Worm (Caenorhabditis elegans): ENCODE results near the gene F34D10.3.

F34D10.3 gene

ce11 chrIII:3734007-3734406, at the start of gene F34D10.3:
F34D10.3 (plus strand) TSS chrIII:3734255.
- TF ChIP-seq sea-1 (GFP tag; conservative IDR thresholded peaks at IDR 0.05), result no peak

ce11 chrIII:3692516-3692915, 41.5 kb upstream of the F34D10.3 start:
- TF ChIP-seq sea-1 (GFP tag; conservative IDR thresholded peaks at IDR 0.05), result no peak
- TF ChIP-seq ceh-13 (GFP tag; optimal IDR thresholded peaks at IDR 0.05), result no peak
- no peak for TF ChIP-seq pes-1 (GFP tag; IDR thresholded peaks at IDR 0.05)
- no peak for TF ChIP-seq ets-7 (tag; optimal IDR thresholded peaks at IDR 0.05)
- TF ChIP-seq flt-1 (GFP tag; IDR thresholded peaks at IDR 0.05), result no peak

DNA sequence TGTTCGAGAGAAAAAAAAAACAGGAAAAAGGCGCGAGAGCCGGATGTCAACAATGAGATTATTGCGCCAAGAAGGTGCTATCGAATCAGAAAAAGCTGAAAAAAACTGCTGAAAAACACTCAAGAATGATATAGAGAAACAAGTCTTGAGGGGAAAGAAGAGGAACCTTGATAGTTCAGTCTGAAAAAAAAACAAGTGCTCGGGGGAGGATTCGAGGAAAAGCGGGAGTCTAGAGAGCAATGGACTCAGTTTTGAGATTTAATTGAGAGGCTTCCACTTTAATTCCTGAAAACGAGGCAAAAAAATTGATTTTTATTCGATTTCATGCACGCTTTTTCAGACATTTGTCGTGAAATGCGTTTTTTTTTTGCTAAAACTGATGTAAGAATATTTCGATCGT, 39.5 kb upstream of the F34D10.3 start, which contains the start of gene npr-15:
Gene npr-15 (minus strand): TSS at position 101 of the 400 bp plus-strand sequence.
- TF ChIP-seq ama-1 (optimal IDR thresholded peaks at IDR 0.05) (no peak), ets-7 (tag; optimal IDR thresholded peaks at IDR 0.05) (no peak), ceh-13 (GFP tag; optimal IDR thresholded peaks at IDR 0.05) (no peak), scrt-1 (GFP tag; IDR thresholded peaks at IDR 0.05) (no peak), aly-1 (tag; optimal IDR thresholded peaks at IDR 0.05) (no peak), F13C5.2 (tag; optimal IDR thresholded peaks at IDR 0.05) (no peak), ceh-36 (tag; optimal IDR thresholded peaks at IDR 0.05) (no peak), flt-1 (GFP tag; IDR thresholded peaks at IDR 0.05) (no peak), pes-1 (GFP tag; IDR thresholded peaks at IDR 0.05) (no peak), sea-1 (GFP tag; conservative IDR thresholded peaks at IDR 0.05) (no peak), hmbx-1 (tag; optimal IDR thresholded peaks at IDR 0.05) (no peak), tbx-11 (GFP tag; IDR thresholded peaks at IDR 0.05) (no peak), hmg-4 (GFP tag; optimal IDR thresholded peaks at IDR 0.05) (no peak), hnd-1 (tag; optimal IDR thresholded peaks at IDR 0.05) (no peak), tra-4 (tag; optimal IDR thresholded peaks at IDR 0.05) (no peak), tbx-37 (GFP tag; conservative IDR thresholded peaks at IDR 0.05) (no peak), B0310.2 (tag; optimal IDR thresholded peaks at IDR 0.05) (no peak)

DNA sequence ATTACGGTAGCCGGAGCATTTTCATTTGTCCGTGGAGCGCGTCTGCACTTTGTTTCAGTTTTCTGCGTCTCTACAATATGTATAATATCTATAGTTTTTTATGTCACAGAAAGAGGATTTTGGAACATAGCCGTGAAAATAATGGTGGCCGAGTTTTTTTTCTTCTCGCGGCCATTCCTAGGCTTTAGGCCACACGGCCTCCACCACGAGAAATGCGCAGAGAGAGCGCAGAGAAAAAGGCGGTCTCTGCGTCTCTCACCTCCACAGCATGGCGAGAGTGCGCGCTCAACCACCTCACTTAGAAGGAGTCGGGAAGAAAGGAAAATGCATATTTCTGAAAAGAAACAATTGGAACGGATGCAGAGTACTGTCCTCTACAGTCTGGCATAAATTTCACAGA, 38.7 kb upstream of the F34D10.3 start:
- TF ChIP-seq sea-1 (GFP tag; conservative IDR thresholded peaks at IDR 0.05), result peak; percentile 71
- TF ChIP-seq pes-1 (GFP tag; IDR thresholded peaks at IDR 0.05), result peak; percentile 66; the same call in 1 of the 2 replicates

- TF ChIP-seq scrt-1 (GFP tag; IDR thresholded peaks at IDR 0.05), result peak; percentile 67; the same call in 1 of the 2 replicates
Observed at ce11 chrIII:3697181-3697580, 36.9 kb upstream of the F34D10.3 start.

DNA sequence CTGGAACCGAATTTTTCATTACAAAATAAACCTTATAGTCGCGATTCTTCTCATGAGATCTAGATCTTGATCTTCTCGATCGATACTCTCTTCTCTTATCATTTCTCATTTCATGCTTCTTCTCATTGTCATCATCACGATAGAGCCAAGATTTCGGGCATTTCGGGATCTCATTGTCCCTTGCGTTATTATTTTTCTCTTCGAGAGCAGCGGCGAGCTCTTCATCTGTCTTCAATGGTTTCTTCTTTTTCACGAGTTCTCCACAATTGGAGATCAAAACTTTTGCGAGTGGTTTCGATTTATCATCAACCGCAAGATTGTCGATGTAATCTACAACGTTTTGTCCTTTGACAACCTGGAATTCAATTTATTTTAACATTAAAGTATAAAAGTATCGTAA, 35.7 kb upstream of the F34D10.3 start:
- TF ChIP-seq tra-4 (tag; optimal IDR thresholded peaks at IDR 0.05) (no peak), ama-1 (optimal IDR thresholded peaks at IDR 0.05) (no peak), ceh-13 (GFP tag; optimal IDR thresholded peaks at IDR 0.05) (no peak), aly-1 (tag; optimal IDR thresholded peaks at IDR 0.05) (no peak), scrt-1 (GFP tag; IDR thresholded peaks at IDR 0.05) (no peak), pes-1 (GFP tag; IDR thresholded peaks at IDR 0.05) (no peak), tbx-11 (GFP tag; IDR thresholded peaks at IDR 0.05) (no peak), hmbx-1 (tag; optimal IDR thresholded peaks at IDR 0.05) (no peak), ets-7 (tag; optimal IDR thresholded peaks at IDR 0.05) (no peak), ceh-36 (tag; optimal IDR thresholded peaks at IDR 0.05) (no peak), tbx-37 (GFP tag; conservative IDR thresholded peaks at IDR 0.05) (no peak), sea-1 (GFP tag; conservative IDR thresholded peaks at IDR 0.05) (no peak), flt-1 (GFP tag; IDR thresholded peaks at IDR 0.05) (no peak), hmg-4 (GFP tag; optimal IDR thresholded peaks at IDR 0.05) (no peak), hnd-1 (tag; optimal IDR thresholded peaks at IDR 0.05) (no peak), F13C5.2 (tag; optimal IDR thresholded peaks at IDR 0.05) (no peak), B0310.2 (tag; optimal IDR thresholded peaks at IDR 0.05) (no peak)

DNA sequence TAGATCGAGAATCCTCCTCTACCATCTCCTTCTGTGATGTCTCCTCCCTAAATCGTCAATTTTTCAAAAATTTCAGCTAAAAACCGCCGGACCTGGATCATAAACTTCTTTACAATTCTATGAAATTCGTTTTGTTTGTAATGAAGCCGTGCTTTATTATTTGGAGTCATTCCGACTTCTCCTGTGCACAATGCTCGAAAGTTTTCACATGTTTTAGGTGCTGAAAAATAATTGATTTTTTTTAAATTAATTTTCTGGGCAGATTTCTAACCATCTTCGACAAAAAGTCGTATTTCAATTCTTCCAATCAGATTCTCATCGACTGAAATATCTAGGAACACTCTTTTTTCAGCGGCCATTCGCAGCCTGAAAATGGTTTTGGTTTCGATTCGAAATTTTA, 34.8 kb upstream of the F34D10.3 start, which contains the start of gene cyn-9:
Gene cyn-9 (minus strand): TSS at position 366 of the 400 bp plus-strand sequence.
- TF ChIP-seq hmbx-1 (tag; optimal IDR thresholded peaks at IDR 0.05) (no peak), tbx-37 (GFP tag; conservative IDR thresholded peaks at IDR 0.05) (no peak), scrt-1 (GFP tag; IDR thresholded peaks at IDR 0.05) (no peak), ets-7 (tag; optimal IDR thresholded peaks at IDR 0.05) (no peak), pes-1 (GFP tag; IDR thresholded peaks at IDR 0.05) (no peak), ama-1 (optimal IDR thresholded peaks at IDR 0.05) (no peak)

- TF ChIP-seq aly-1 (tag; optimal IDR thresholded peaks at IDR 0.05), result no peak
- TF ChIP-seq ceh-13 (GFP tag; optimal IDR thresholded peaks at IDR 0.05), result no peak
- TF ChIP-seq tbx-37 (GFP tag; conservative IDR thresholded peaks at IDR 0.05), result no peak
- TF ChIP-seq tbx-11 (GFP tag; IDR thresholded peaks at IDR 0.05), result no peak
- TF ChIP-seq hmg-4 (GFP tag; optimal IDR thresholded peaks at IDR 0.05), result peak; percentile 52
Observed at ce11 chrIII:3701411-3702310, 32.4 kb upstream of the F34D10.3 start, which contains the start of the genes pdi-1 and C14B1.2. pdi-1 (minus strand) TSS chrIII:3701461. C14B1.2 (plus strand) TSS chrIII:3702260.

- TF ChIP-seq pes-1 (GFP tag; IDR thresholded peaks at IDR 0.05) (no peak), tbx-11 (GFP tag; IDR thresholded peaks at IDR 0.05) (no peak), ceh-13 (GFP tag; optimal IDR thresholded peaks at IDR 0.05) (no peak), hmbx-1 (tag; optimal IDR thresholded peaks at IDR 0.05) (no peak), ama-1 (optimal IDR thresholded peaks at IDR 0.05) (no peak), flt-1 (GFP tag; IDR thresholded peaks at IDR 0.05) (no peak), hmg-4 (GFP tag; optimal IDR thresholded peaks at IDR 0.05) (no peak), B0310.2 (tag; optimal IDR thresholded peaks at IDR 0.05) (no peak)
Observed at ce11 chrIII:3703397-3703796, 30.7 kb upstream of the F34D10.3 start, which contains the start of gene C14B1.3. C14B1.3 (plus strand) TSS chrIII:3703564.
